Fruit fly (Drosophila melanogaster): ENCODE data around the gene Cyp4ac1.

- TF ChIP-seq Snoo (tag; optimal IDR thresholded peaks at IDR 0.05) = no peak
- TF ChIP-seq D1 (tag; optimal IDR thresholded peaks at IDR 0.05) = no peak
- TF ChIP-seq gl (tag; optimal IDR thresholded peaks at IDR 0.05) = no peak
- TF ChIP-seq CG32121 (GFP tag; IDR thresholded peaks at IDR 0.05) = no peak
- no peak for TF ChIP-seq CG15710 (tag; optimal IDR thresholded peaks at IDR 0.05)
- no peak for TF ChIP-seq EcR (GFP tag; optimal IDR thresholded peaks at IDR 0.05)
- no peak for TF ChIP-seq CG10348 (GFP tag; IDR thresholded peaks at IDR 0.05)
Measured at dm6 chr2L:5290530-5290929, 26.7 kb downstream of the Cyp4ac1 start.
